Fruit fly (Drosophila melanogaster) Kc167 (cell line): ENCODE measurements around the gene Galphai.

Source experiments
- h ChIP-seq: fragments of >200 bp; optimal IDR thresholded peaks from 3 replicates; lab custom pipeline; 2018; ENCODE audit warnings: missing external identifiers
- psq ChIP-seq: fragments of >200 bp; optimal IDR thresholded peaks from 2 replicates; lab custom pipeline; 2017; ENCODE audit warnings: missing external identifiers

dm6 chr3L:6932626-6933025, 47.2 kb downstream of the Galphai start, which contains the start of gene CG14820:
- TF ChIP-seq psq (lab: Kevin White, UChicago) (no peak), h (lab: Kevin White, UChicago) (no peak)
